Worm (Caenorhabditis elegans) whole organism, L1 larva: ENCODE measurements around the gene K01G12.22.

ENCODE experiments used
- ama-1 ChIP-seq: fragments of 150-350 bp; optimal IDR thresholded peaks from 2 replicates; lab custom pipeline; 2014
- ceh-88 ChIP-seq: fragments of 200-800 bp; sonication (Bioruptor generic); IDR thresholded peaks from 2 replicates; pipeline ENCODE4 v1.3.6; 2022; ENCODE audit warnings: missing genetic modification characterization, missing compliant biosample characterization
- ceh-90 ChIP-seq: sonication (generic microtip); optimal IDR thresholded peaks from 2 replicates; lab custom pipeline; 2016; ENCODE audit warnings: missing genetic modification characterization, missing compliant biosample characterization
- elt-2 ChIP-seq: sonication (generic microtip); optimal IDR thresholded peaks from 2 replicates; lab custom pipeline; 2016; ENCODE audit warnings: missing genetic modification characterization, mild to moderate bottlenecking, inconsistent platforms, missing compliant biosample characterization, missing genetic modification reagents
- fos-1 ChIP-seq: fragments of 150-350 bp; optimal IDR thresholded peaks from 2 replicates; lab custom pipeline; 2014; ENCODE audit warnings: missing biosample characterization, missing genetic modification characterization
- irx-1 ChIP-seq: sonication (generic microtip); optimal IDR thresholded peaks from 2 replicates; lab custom pipeline; 2016; ENCODE audit warnings: missing genetic modification characterization, missing compliant biosample characterization
- lin-13 ChIP-seq: fragments of 150-350 bp; optimal IDR thresholded peaks from 2 replicates; lab custom pipeline; 2014; ENCODE audit warnings: missing biosample characterization, missing genetic modification reagents, missing genetic modification characterization
- lin-35 ChIP-seq, 2 experiments: fragments of 150-350 bp; optimal IDR thresholded peaks; 2 replicates each; lab custom pipeline; 2014; ENCODE audit warnings: missing biosample characterization in 2 of 2, missing genetic modification characterization in 2 of 2, missing genetic modification reagents in 2 of 2
- lin-39 ChIP-seq: fragments of 150-350 bp; optimal IDR thresholded peaks from 2 replicates; lab custom pipeline; 2014; ENCODE audit warnings: missing biosample characterization, missing genetic modification reagents, missing genetic modification characterization
- mdl-1 ChIP-seq, 2 experiments: fragments of 150-350 bp; optimal IDR thresholded peaks; 2 replicates each; lab custom pipeline; 2014 to 2017; ENCODE audit warnings: missing biosample characterization in 2 of 2, missing genetic modification characterization in 2 of 2, inconsistent platforms in 1 of 2
- nhr-12 ChIP-seq: sonication (generic microtip); optimal IDR thresholded peaks from 2 replicates; lab custom pipeline; 2017; ENCODE audit warnings: missing biosample characterization, missing genetic modification characterization
- nhr-20 ChIP-seq: sonication (generic microtip); optimal IDR thresholded peaks from 2 replicates; lab custom pipeline; 2016; ENCODE audit warnings: mild to moderate bottlenecking, missing genetic modification characterization, missing compliant biosample characterization
- nhr-76 ChIP-seq: sonication (generic microtip); optimal IDR thresholded peaks from 2 replicates; lab custom pipeline; 2017; ENCODE audit warnings: missing biosample characterization, missing genetic modification characterization
- nhr-90 ChIP-seq: sonication (generic microtip); optimal IDR thresholded peaks from 2 replicates; lab custom pipeline; 2016; ENCODE audit warnings: mild to moderate bottlenecking, missing genetic modification characterization, missing compliant biosample characterization; ENCODE audit not compliant: poor library complexity
- snu-23 ChIP-seq: sonication (generic microtip); optimal IDR thresholded peaks from 2 replicates; lab custom pipeline; 2016; ENCODE audit warnings: missing genetic modification characterization, missing compliant biosample characterization
- swsn-7 ChIP-seq: sonication (generic microtip); optimal IDR thresholded peaks from 2 replicates; lab custom pipeline; 2016; ENCODE audit warnings: missing genetic modification characterization, missing compliant biosample characterization
- tbx-2 ChIP-seq: sonication (generic microtip); optimal IDR thresholded peaks from 2 replicates; lab custom pipeline; 2016; ENCODE audit warnings: missing genetic modification characterization, missing compliant biosample characterization

Gene K01G12.22

DNA sequence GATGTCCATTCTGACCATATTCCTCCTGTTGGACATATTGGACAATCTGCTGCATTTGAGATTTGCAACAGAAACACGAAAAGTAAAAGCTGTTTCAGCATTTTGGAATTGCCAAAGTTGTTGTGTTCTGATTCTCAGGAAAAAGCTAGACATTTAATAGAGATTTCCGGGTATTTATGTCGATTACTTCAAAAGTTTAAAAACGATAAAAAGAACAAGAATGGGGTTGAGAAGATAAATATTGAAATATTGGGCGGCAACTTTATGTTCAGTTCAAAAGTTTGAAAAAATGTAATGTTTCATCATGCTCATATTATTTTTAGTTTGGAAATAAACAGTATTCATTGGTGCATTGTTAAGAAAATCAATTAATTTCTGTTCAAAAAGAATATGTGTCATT is 47.0 kb downstream of the K01G12.22 start, which contains the start of gene Y64G10A.1:
Gene Y64G10A.1, minus strand, starts transcription at position 101 of the 400 bp plus-strand sequence.
- TF ChIP-seq nhr-76 (tag; lab: Kevin White, UChicago) (no peak), nhr-12 (tag; lab: Kevin White, UChicago) (no peak), lin-13 (GFP tag; lab: Kevin White, UChicago) (no peak), swsn-7 (tag; lab: Kevin White, UChicago) (no peak), tbx-2 (tag; lab: Kevin White, UChicago) (no peak), snu-23 (GFP tag; lab: Kevin White, UChicago) (no peak), ama-1 (lab: Kevin White, UChicago) (no peak), irx-1 (tag; lab: Kevin White, UChicago) (no peak), nhr-90 (tag; lab: Kevin White, UChicago) (no peak), ceh-90 (no peak)

ce11 chrIV:14241382-14242122 is 49.5 kb downstream of the K01G12.22 start, which contains the start of gene Y64G10A.10:
Gene Y64G10A.10, minus strand, starts transcription at chrIV:14241432.
- TF ChIP-seq elt-2 (tag; lab: Kevin White, UChicago) (no peak), fos-1 (tag; lab: Kevin White, UChicago) (no peak), ama-1 (lab: Kevin White, UChicago) (no peak), ceh-88 (GFP tag; lab: Robert Waterston, UW) (no peak), lin-35 (GFP tag; optimal IDR thresholded peaks at IDR 0.05; lab: Kevin White, UChicago) (no peak), lin-39 (tag; lab: Kevin White, UChicago) (no peak), irx-1 (tag; lab: Kevin White, UChicago) (no peak), mdl-1 (tag; optimal IDR thresholded peaks at IDR 0.05; lab: Kevin White, UChicago) (no peak), nhr-20 (tag; lab: Kevin White, UChicago) (no peak)
